Worm (Caenorhabditis elegans) whole organism, early embryonic: ENCODE measurements around the gene clc-22.

Experiments used
- B0310.2 ChIP-seq: sonication (generic microtip); optimal IDR thresholded peaks from 2 replicates; lab custom pipeline; 2016; ENCODE audit warnings: mild to moderate bottlenecking, missing genetic modification characterization, missing compliant biosample characterization
- aly-1 ChIP-seq: sonication (generic microtip); optimal IDR thresholded peaks from 2 replicates; lab custom pipeline; 2016; ENCODE audit warnings: missing genetic modification characterization, missing compliant biosample characterization
- ama-1 ChIP-seq: fragments of 150-350 bp; optimal IDR thresholded peaks from 2 replicates; lab custom pipeline; 2014
- ceh-36 ChIP-seq: sonication (generic microtip); optimal IDR thresholded peaks from 2 replicates; lab custom pipeline; 2016; ENCODE audit warnings: missing genetic modification characterization, inconsistent platforms, missing compliant biosample characterization
- flt-1 ChIP-seq: fragments of 200-800 bp; sonication (Bioruptor generic); IDR thresholded peaks from 2 replicates; pipeline ENCODE4 v1.3.6; 2022; ENCODE audit warnings: missing genetic modification characterization, missing compliant biosample characterization
- hnd-1 ChIP-seq: sonication (generic microtip); optimal IDR thresholded peaks from 2 replicates; lab custom pipeline; 2016; ENCODE audit warnings: missing genetic modification characterization, missing compliant biosample characterization
- tbx-11 ChIP-seq: fragments of 200-800 bp; sonication (Bioruptor generic); IDR thresholded peaks from 2 replicates; pipeline ENCODE4 v1.3.6; 2022; ENCODE audit warnings: missing genetic modification characterization, missing compliant biosample characterization
- tra-4 ChIP-seq: sonication (generic microtip); optimal IDR thresholded peaks from 2 replicates; lab custom pipeline; 2017; ENCODE audit warnings: missing genetic modification characterization, missing compliant biosample characterization

DNA sequence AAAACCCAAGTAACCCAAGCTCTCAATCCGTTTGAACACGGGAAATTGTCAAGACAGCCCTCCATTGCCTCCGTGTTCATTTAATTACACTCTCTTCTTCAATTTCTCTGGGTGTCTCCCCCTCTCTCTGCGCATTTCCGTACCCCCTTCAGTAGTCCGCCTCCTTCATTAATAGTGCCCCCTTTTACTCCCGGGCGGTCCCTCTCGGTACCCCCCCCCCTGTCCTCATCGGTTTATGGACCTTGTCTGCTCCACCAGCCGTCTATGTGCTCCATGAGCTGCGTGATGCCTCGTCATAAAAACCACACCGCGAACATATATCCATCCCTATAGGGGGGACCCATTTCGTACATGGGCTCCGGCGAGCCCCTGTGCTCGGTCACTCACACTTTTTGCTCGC lies 3.7 kb upstream of the clc-22 start:
- TF ChIP-seq flt-1 (GFP tag; lab: Robert Waterston, UW) (no peak), ama-1 (no peak), ceh-36 (tag; lab: Kevin White, UChicago) (no peak), tra-4 (tag; lab: Kevin White, UChicago) (no peak), aly-1 (tag; lab: Kevin White, UChicago) (no peak), B0310.2 (tag; lab: Kevin White, UChicago) (no peak), tbx-11 (GFP tag; lab: Robert Waterston, UW) (no peak), hnd-1 (tag; lab: Kevin White, UChicago) (no peak)
